Fruit fly (Drosophila melanogaster) whole organism, embryonic: Measurements from ENCODE around the gene CG15880.
A peak's percentile ranks its signal among the peaks of the same experiment; 100 is the strongest.

Experiments
- Adf1 ChIP-seq: fragments of 200-800 bp; sonication (Bioruptor generic); IDR thresholded peaks from 2 replicates; pipeline ENCODE4 v1.3.6; 2022; ENCODE audit warnings: missing biosample characterization, missing genetic modification characterization
- Atf-2 ChIP-seq: fragments of 200-800 bp; sonication (Bioruptor generic); optimal IDR thresholded peaks from 2 replicates; lab custom pipeline; 2016; ENCODE audit warnings: missing biosample characterization, missing genetic modification characterization
- Blimp-1 ChIP-seq: fragments of 200-800 bp; sonication (Bioruptor generic); optimal IDR thresholded peaks from 3 replicates; lab custom pipeline; 2018; ENCODE audit warnings: missing biosample characterization, missing genetic modification characterization, mild to moderate bottlenecking, moderate library complexity, missing genetic modification reagents
- C15 ChIP-seq: fragments of 200-800 bp; sonication (Bioruptor generic); IDR thresholded peaks from 3 replicates; pipeline ENCODE4 v1.3.6; 2022; ENCODE audit warnings: missing biosample characterization, missing genetic modification characterization
- CG11398 ChIP-seq: fragments of 200-800 bp; sonication (Bioruptor generic); optimal IDR thresholded peaks from 2 replicates; lab custom pipeline; 2016; ENCODE audit warnings: missing biosample characterization, missing genetic modification characterization
- CG12219 ChIP-seq: fragments of 200-800 bp; sonication (Bioruptor generic); optimal IDR thresholded peaks from 3 replicates; lab custom pipeline; 2018; ENCODE audit warnings: missing biosample characterization, mild to moderate bottlenecking, missing genetic modification characterization
- CG15514 ChIP-seq: fragments of 200-800 bp; sonication (Bioruptor generic); optimal IDR thresholded peaks from 3 replicates; lab custom pipeline; 2017; ENCODE audit warnings: missing biosample characterization, missing genetic modification characterization, mild to moderate bottlenecking, moderate library complexity, missing genetic modification reagents
- CG1602 ChIP-seq: fragments of 200-800 bp; sonication (Bioruptor generic); optimal IDR thresholded peaks from 3 replicates; lab custom pipeline; 2016; ENCODE audit warnings: missing biosample characterization, missing genetic modification characterization
- CG16863 ChIP-seq: fragments of 200-800 bp; sonication (Bioruptor generic); optimal IDR thresholded peaks from 3 replicates; lab custom pipeline; 2016; ENCODE audit warnings: missing biosample characterization, missing genetic modification characterization
- CG18764 ChIP-seq: fragments of 200-800 bp; sonication (Bioruptor generic); optimal IDR thresholded peaks from 3 replicates; lab custom pipeline; 2016; ENCODE audit warnings: missing biosample characterization, missing genetic modification characterization
- CG2116 ChIP-seq: fragments of 200-800 bp; sonication (Bioruptor generic); optimal IDR thresholded peaks from 3 replicates; lab custom pipeline; 2018; ENCODE audit warnings: missing biosample characterization, mild to moderate bottlenecking, missing genetic modification characterization
- CG32532 ChIP-seq: fragments of 200-800 bp; sonication (Bioruptor generic); IDR thresholded peaks from 2 replicates; pipeline ENCODE4 v1.3.6; 2022; ENCODE audit warnings: missing biosample characterization, missing genetic modification characterization
- CG3281 ChIP-seq: fragments of 200-800 bp; sonication (Bioruptor generic); optimal IDR thresholded peaks from 3 replicates; lab custom pipeline; 2017; ENCODE audit warnings: missing biosample characterization, mild to moderate bottlenecking, missing genetic modification characterization
- CG4282 ChIP-seq: fragments of 200-800 bp; sonication (Bioruptor generic); optimal IDR thresholded peaks from 2 replicates; lab custom pipeline; 2016; ENCODE audit warnings: missing biosample characterization, missing genetic modification characterization
- CG4360 ChIP-seq: fragments of 200-800 bp; sonication (Bioruptor generic); IDR thresholded peaks from 2 replicates; pipeline ENCODE4 v1.3.6; 2022; ENCODE audit warnings: missing biosample characterization, missing genetic modification characterization
- CG43689 ChIP-seq: fragments of 200-800 bp; sonication (Bioruptor generic); IDR thresholded peaks from 2 replicates; pipeline ENCODE4 v1.3.6; 2022; ENCODE audit warnings: missing biosample characterization, missing genetic modification characterization
- CG4404 ChIP-seq: fragments of 200-800 bp; sonication (Bioruptor generic); IDR thresholded peaks from 2 replicates; pipeline ENCODE4 v1.3.6; 2022; ENCODE audit warnings: missing biosample characterization, missing genetic modification characterization
- CG4424 ChIP-seq: fragments of 200-800 bp; sonication (Bioruptor generic); optimal IDR thresholded peaks from 3 replicates; lab custom pipeline; 2016; ENCODE audit warnings: missing biosample characterization, missing genetic modification characterization
- D ChIP-seq, 2 experiments: fragments of 200-800 bp in 1 of 2; fragments of >200 bp in 1 of 2; sonication (Bioruptor generic) in 1 of 2; optimal IDR thresholded peaks; 2 replicates in 1 of 2; 3 replicates in 1 of 2; lab custom pipeline; 2017; ENCODE audit warnings: mild to moderate bottlenecking in 1 of 2, missing biosample characterization in 1 of 2, missing genetic modification characterization in 1 of 2, missing genetic modification reagents in 1 of 2
- D19B ChIP-seq: fragments of 200-800 bp; sonication (Bioruptor generic); optimal IDR thresholded peaks from 2 replicates; lab custom pipeline; 2017; ENCODE audit warnings: missing biosample characterization, mild to moderate bottlenecking, missing genetic modification characterization
- Gsc ChIP-seq: fragments of 200-800 bp; sonication (Bioruptor generic); IDR thresholded peaks from 2 replicates; pipeline ENCODE4 v1.3.6; 2022; ENCODE audit warnings: missing biosample characterization, missing genetic modification characterization
- Hr51 ChIP-seq, 2 experiments: fragments of 200-800 bp; sonication (Bioruptor generic); optimal IDR thresholded peaks; 2 replicates in 1 of 2; 3 replicates in 1 of 2; lab custom pipeline; 2016 to 2018; ENCODE audit warnings: missing biosample characterization in 2 of 2, missing genetic modification characterization in 2 of 2, mild to moderate bottlenecking in 1 of 2, moderate library complexity in 1 of 2
- Mrtf ChIP-seq: fragments of 200-800 bp; sonication (Bioruptor generic); IDR thresholded peaks from 3 replicates; pipeline ENCODE4 v1.3.6; 2022; ENCODE audit warnings: missing biosample characterization, missing genetic modification characterization
- Oli ChIP-seq: fragments of 200-800 bp; sonication (Bioruptor generic); optimal IDR thresholded peaks from 2 replicates; lab custom pipeline; 2018; ENCODE audit warnings: missing biosample characterization, mild to moderate bottlenecking, missing genetic modification characterization, moderate library complexity
- Pdp1 ChIP-seq, 2 experiments: fragments of 200-800 bp; sonication (Bioruptor generic); optimal IDR thresholded peaks; 3 replicates each; lab custom pipeline; 2016; ENCODE audit warnings: missing biosample characterization in 2 of 2, missing genetic modification characterization in 2 of 2, mild to moderate bottlenecking in 1 of 2, moderate library complexity in 1 of 2
- Sry-β ChIP-seq: fragments of 200-800 bp; sonication (Bioruptor generic); optimal IDR thresholded peaks from 2 replicates; lab custom pipeline; 2018; ENCODE audit warnings: missing biosample characterization, mild to moderate bottlenecking, missing genetic modification characterization, moderate library complexity
- Sry-δ ChIP-seq: fragments of 200-800 bp; sonication (Bioruptor generic); optimal IDR thresholded peaks from 2 replicates; lab custom pipeline; 2016; ENCODE audit warnings: missing biosample characterization, missing genetic modification characterization
- ash1 ChIP-seq: fragments of 200-800 bp; sonication (Bioruptor generic); optimal IDR thresholded peaks from 2 replicates; lab custom pipeline; 2018; ENCODE audit warnings: missing biosample characterization, mild to moderate bottlenecking, missing genetic modification characterization
- ato ChIP-seq: fragments of 200-800 bp; sonication (Bioruptor generic); IDR thresholded peaks from 2 replicates; pipeline ENCODE4 v1.3.6; 2022; ENCODE audit warnings: missing biosample characterization, missing genetic modification characterization; ENCODE audit not compliant: partially characterized antibody
- cas ChIP-seq: fragments of 200-800 bp; sonication (Bioruptor generic); IDR thresholded peaks from 2 replicates; pipeline ENCODE4 v1.3.6; 2022; ENCODE audit warnings: missing biosample characterization, missing genetic modification characterization
- dysf ChIP-seq: fragments of 200-800 bp; sonication (Bioruptor generic); IDR thresholded peaks from 3 replicates; pipeline ENCODE4 v1.3.6; 2022; ENCODE audit warnings: missing biosample characterization, missing genetic modification characterization
- fd64A ChIP-seq: fragments of 200-800 bp; sonication (Bioruptor generic); optimal IDR thresholded peaks from 3 replicates; lab custom pipeline; 2018; ENCODE audit warnings: missing biosample characterization, mild to moderate bottlenecking, missing genetic modification characterization
- gsb-n ChIP-seq: fragments of 200-800 bp; sonication (Bioruptor generic); optimal IDR thresholded peaks from 3 replicates; lab custom pipeline; 2018; ENCODE audit warnings: missing biosample characterization, mild to moderate bottlenecking, missing genetic modification characterization
- lola ChIP-seq, 3 experiments: fragments of >200 bp in 2 of 3; fragments of 200-800 bp in 1 of 3; sonication (Bioruptor generic) in 1 of 3; optimal IDR thresholded peaks; 2 replicates each; lab custom pipeline; 2017 to 2019; ENCODE audit warnings: missing biosample characterization in 3 of 3, missing genetic modification characterization in 3 of 3, mild to moderate bottlenecking in 1 of 3, moderate library complexity in 1 of 3
- maf-S ChIP-seq: fragments of 200-800 bp; sonication (Bioruptor generic); optimal IDR thresholded peaks from 2 replicates; lab custom pipeline; 2016; ENCODE audit warnings: missing biosample characterization, missing genetic modification characterization
- mirr ChIP-seq: fragments of 200-800 bp; sonication (Bioruptor generic); optimal IDR thresholded peaks from 3 replicates; lab custom pipeline; 2018; ENCODE audit warnings: missing biosample characterization, mild to moderate bottlenecking, missing genetic modification characterization
- prd ChIP-seq, 3 experiments: fragments of >200 bp in 2 of 3; fragments of 200-800 bp in 1 of 3; sonication (Bioruptor generic) in 1 of 3; optimal IDR thresholded peaks in 2 of 3; IDR thresholded peaks in 1 of 3; 2 replicates in 2 of 3; 3 replicates in 1 of 3; pipeline versions ENCODE4 v1.3.6 to Lab custom; 2017 to 2022; ENCODE audit warnings: missing biosample characterization in 1 of 3, missing genetic modification characterization in 1 of 3
- psq ChIP-seq: fragments of 200-800 bp; sonication (Bioruptor generic); optimal IDR thresholded peaks from 2 replicates; lab custom pipeline; 2017; ENCODE audit warnings: missing biosample characterization, missing genetic modification characterization
- row ChIP-seq: fragments of 200-800 bp; sonication (Bioruptor generic); IDR thresholded peaks from 3 replicates; pipeline ENCODE4 v1.3.6; 2022; ENCODE audit warnings: missing biosample characterization, missing genetic modification characterization
- schlank ChIP-seq: fragments of 200-800 bp; sonication (Bioruptor generic); optimal IDR thresholded peaks from 2 replicates; lab custom pipeline; 2018; ENCODE audit warnings: missing biosample characterization, mild to moderate bottlenecking, missing genetic modification characterization
- sd ChIP-seq: fragments of 200-800 bp; sonication (Bioruptor generic); optimal IDR thresholded peaks from 3 replicates; lab custom pipeline; 2018; ENCODE audit warnings: missing biosample characterization, mild to moderate bottlenecking, missing genetic modification characterization, moderate library complexity
- sens ChIP-seq: fragments of 200-800 bp; sonication (Bioruptor generic); peaks from one replicate; lab custom pipeline; 2016; ENCODE audit warnings: missing biosample characterization, missing genetic modification characterization
- shn ChIP-seq: fragments of 200-800 bp; sonication (Bioruptor generic); optimal IDR thresholded peaks from 3 replicates; lab custom pipeline; 2016; ENCODE audit warnings: missing biosample characterization, missing genetic modification characterization
- sisA ChIP-seq: fragments of 200-800 bp; sonication (Bioruptor generic); IDR thresholded peaks from 2 replicates; pipeline ENCODE4 v1.3.6; 2022; ENCODE audit warnings: missing biosample characterization, missing genetic modification characterization
- slp2 ChIP-seq: fragments of 200-800 bp; sonication (Bioruptor generic); optimal IDR thresholded peaks from 2 replicates; lab custom pipeline; 2016; ENCODE audit warnings: missing biosample characterization, missing genetic modification characterization
- tll ChIP-seq, 2 experiments: fragments of 200-800 bp in 1 of 2; fragments of >200 bp in 1 of 2; sonication (Bioruptor generic) in 1 of 2; optimal IDR thresholded peaks; 2 replicates each; lab custom pipeline; 2017 to 2019; ENCODE audit warnings: missing biosample characterization in 2 of 2, missing genetic modification characterization in 2 of 2, mild to moderate bottlenecking in 1 of 2, moderate library complexity in 1 of 2
- unc-4 ChIP-seq: fragments of 200-800 bp; sonication (Bioruptor generic); IDR thresholded peaks from 2 replicates; pipeline ENCODE4 v1.3.6; 2022; ENCODE audit warnings: missing biosample characterization, missing genetic modification characterization; ENCODE audit not compliant: partially characterized antibody
- zen ChIP-seq: fragments of 200-800 bp; sonication (Bioruptor generic); optimal IDR thresholded peaks from 3 replicates; lab custom pipeline; 2018; ENCODE audit warnings: missing biosample characterization, mild to moderate bottlenecking, missing genetic modification characterization, moderate library complexity

Gene CG15880

dm6 chr2L:852647-853111 is 34.9 kb upstream of the CG15880 start, which contains the start of the genes CG4291 and kraken (continued):
- peak; percentile 10 to 12 for TF ChIP-seq Hr51 (GFP tag; optimal IDR thresholded peaks at IDR 0.05; lab: Kevin White, UChicago)
- TF ChIP-seq D19B (GFP tag; lab: Kevin White, UChicago): no peak
- TF ChIP-seq sens (GFP tag; lab: Kevin White, UChicago): peak; percentile 84
- TF ChIP-seq CG12219 (GFP tag; lab: Kevin White, UChicago): no peak
- no peak for TF ChIP-seq C15 (GFP tag; lab: Robert Waterston, UW)
- no peak for TF ChIP-seq D (optimal IDR thresholded peaks at IDR 0.05; lab: Kevin White, UChicago)
- no peak for TF ChIP-seq D (GFP tag; optimal IDR thresholded peaks at IDR 0.05; lab: Kevin White, UChicago)
- TF ChIP-seq maf-S (GFP tag; lab: Kevin White, UChicago): peak; percentile 53
- no peak for TF ChIP-seq Oli
- peak; percentile 14 for TF ChIP-seq ash1
- TF ChIP-seq Mrtf (GFP tag; lab: Robert Waterston, UW): no peak; the same call in 2 of the 3 replicates
- TF ChIP-seq CG11398 (GFP tag; lab: Kevin White, UChicago): no peak
- TF ChIP-seq CG18764 (GFP tag; lab: Kevin White, UChicago): no peak
- TF ChIP-seq row (GFP tag; lab: Robert Waterston, UW): peak; percentile 88
- TF ChIP-seq CG4282: no peak
- peak; percentile 88 for TF ChIP-seq CG15514 (GFP tag; lab: Kevin White, UChicago)
- no peak for TF ChIP-seq psq (GFP tag; lab: Kevin White, UChicago)
- TF ChIP-seq shn (GFP tag; lab: Kevin White, UChicago): peak; percentile 59
- peak; percentile 1 for TF ChIP-seq CG16863
- peak; percentile 98 for TF ChIP-seq sd
- peak in 1 of 3 experiments; percentile 4 for TF ChIP-seq lola (GFP tag; optimal IDR thresholded peaks at IDR 0.05; lab: Kevin White, UChicago)
- peak; percentile 29 for TF ChIP-seq CG1602 (GFP tag; lab: Kevin White, UChicago)
- TF ChIP-seq CG32532 (GFP tag; lab: Robert Waterston, UW): peak; percentile 78
- TF ChIP-seq dysf (GFP tag; lab: Robert Waterston, UW): peak; percentile 60; the same call in 2 of the 3 replicates
- TF ChIP-seq sisA (GFP tag; lab: Robert Waterston, UW): no peak
- no peak for TF ChIP-seq slp2 (GFP tag; lab: Kevin White, UChicago)
- TF ChIP-seq Pdp1 (GFP tag; optimal IDR thresholded peaks at IDR 0.05; lab: Kevin White, UChicago): peak; percentile 60 to 70
- peak; percentile 63 for TF ChIP-seq gsb-n (tag; lab: Kevin White, UChicago)
- no peak for TF ChIP-seq cas
- peak; percentile 24 for TF ChIP-seq zen (tag; lab: Kevin White, UChicago)
- TF ChIP-seq prd (optimal IDR thresholded peaks at IDR 0.05; lab: Kevin White, UChicago): no peak
- TF ChIP-seq prd (GFP tag; IDR thresholded peaks at IDR 0.05; lab: Robert Waterston, UW): peak; percentile 55; the same call in 2 of the 3 replicates
- TF ChIP-seq Adf1 (GFP tag; lab: Robert Waterston, UW): peak; percentile 57; the same call in 1 of the 2 replicates
- peak; percentile 52 for TF ChIP-seq CG4424
- TF ChIP-seq CG2116 (GFP tag; lab: Kevin White, UChicago): peak; percentile 61
- TF ChIP-seq ato: no peak
- peak; percentile 55 for TF ChIP-seq CG4360
- TF ChIP-seq CG3281 (GFP tag; lab: Kevin White, UChicago): peak; percentile 37
- no peak for TF ChIP-seq Atf-2
- TF ChIP-seq Sry-δ (GFP tag; lab: Kevin White, UChicago): peak; percentile 60
- no peak for TF ChIP-seq CG43689 (GFP tag; lab: Robert Waterston, UW)
- peak; percentile 33 for TF ChIP-seq Blimp-1 (GFP tag; lab: Kevin White, UChicago)
- TF ChIP-seq Sry-β: peak; percentile 99
- TF ChIP-seq schlank (tag; lab: Kevin White, UChicago): peak; percentile 26
- no peak for TF ChIP-seq Gsc (GFP tag; lab: Robert Waterston, UW)
- TF ChIP-seq CG4404: peak; percentile 14; the same call in 1 of the 2 replicates
- TF ChIP-seq mirr (GFP tag; lab: Kevin White, UChicago): peak; percentile 72
- no peak for TF ChIP-seq tll (GFP tag; optimal IDR thresholded peaks at IDR 0.05; lab: Kevin White, UChicago)
- TF ChIP-seq fd64A (GFP tag; lab: Kevin White, UChicago): no peak
- TF ChIP-seq unc-4 (GFP tag; lab: Robert Waterston, UW): peak; percentile 22; the same call in 1 of the 2 replicates
